Fruit fly (Drosophila melanogaster): ENCODE data around the gene CG15721.
A peak's percentile ranks its signal among the peaks of the same experiment; 100 is the strongest.

Gene CG15721

DNA sequence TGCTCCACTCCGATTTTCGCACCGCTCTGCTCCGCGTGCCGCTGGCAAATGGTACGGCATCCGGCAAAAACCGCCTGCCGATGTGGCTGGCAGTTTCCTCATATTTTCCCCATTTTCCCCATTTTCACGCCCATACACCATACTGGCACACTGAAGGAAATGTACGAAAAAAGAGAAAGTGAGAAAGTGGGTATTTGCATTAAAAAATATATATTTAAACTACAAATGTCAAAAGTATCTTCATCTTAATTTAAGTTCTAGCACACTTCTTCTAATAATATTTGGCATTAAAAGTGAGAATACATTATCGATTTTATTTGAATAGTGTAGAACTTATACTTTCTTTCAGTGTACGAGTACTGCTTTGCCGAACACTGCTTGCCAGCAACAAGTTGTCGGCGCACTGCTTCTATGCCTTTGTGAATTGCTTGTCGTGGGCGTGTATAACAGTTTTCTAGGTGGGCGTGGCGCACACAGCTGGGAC lies 13.1 kb upstream of the CG15721 start, which contains the start of gene hec (continued):
- TF ChIP-seq Dp (GFP tag; optimal IDR thresholded peaks at IDR 0.05) (no peak), Bdp1 (GFP tag; optimal IDR thresholded peaks at IDR 0.05) (no peak), Ssrp (tag; optimal IDR thresholded peaks at IDR 0.05) (no peak), grau (tag; optimal IDR thresholded peaks at IDR 0.05) (peak; percentile 41), CG18011 (GFP tag; optimal IDR thresholded peaks at IDR 0.05) (no peak), z (GFP tag; IDR thresholded peaks at IDR 0.05) (no peak), CG9727 (GFP tag; optimal IDR thresholded peaks at IDR 0.05) (peak; percentile 12), CG4617 (GFP tag; optimal IDR thresholded peaks at IDR 0.05; ENCODE audit: borderline replicate concordance) (no peak), BEAF-32 (GFP tag; optimal IDR thresholded peaks at IDR 0.05) (no peak), CG9876 (GFP tag; optimal IDR thresholded peaks at IDR 0.05) (no peak), CG3838 (GFP tag; optimal IDR thresholded peaks at IDR 0.05) (no peak), CG43689 (GFP tag; IDR thresholded peaks at IDR 0.05) (no peak), CG17829 (tag; optimal IDR thresholded peaks at IDR 0.05) (no peak), Doc2 (GFP tag; IDR thresholded peaks at IDR 0.05) (no peak), Eip74EF (GFP tag; optimal IDR thresholded peaks at IDR 0.05) (no peak), odd (GFP tag; optimal IDR thresholded peaks at IDR 0.05) (no peak), tap (tag; optimal IDR thresholded peaks at IDR 0.05) (no peak), Taf1 (GFP tag; IDR thresholded peaks at IDR 0.05) (no peak), Fer1 (GFP tag; optimal IDR thresholded peaks at IDR 0.05) (peak; percentile 50), CG12236 (GFP tag; optimal IDR thresholded peaks at IDR 0.05) (no peak), CG13296 (GFP tag; optimal IDR thresholded peaks at IDR 0.05) (peak; percentile 12), D19B (GFP tag; optimal IDR thresholded peaks at IDR 0.05) (no peak), vnd (GFP tag; IDR thresholded peaks at IDR 0.05; ENCODE audit: partially characterized antibody) (no peak), CG8478 (optimal IDR thresholded peaks at IDR 0.05) (no peak), CHES-1-like (GFP tag; optimal IDR thresholded peaks at IDR 0.05) (no peak), CG15073 (GFP tag; optimal IDR thresholded peaks at IDR 0.05) (no peak), CG8765 (GFP tag; IDR thresholded peaks at IDR 0.05) (no peak), CG31365 (tag; optimal IDR thresholded peaks at IDR 0.05) (peak; percentile 90), Bgb (GFP tag; IDR thresholded peaks at IDR 0.05; ENCODE audit: partially characterized antibody) (no peak), CG9932 (GFP tag; IDR thresholded peaks at IDR 0.05) (0 out of 2 replicates have a peak, but pooled peaks have one; percentile 25), Dref (GFP tag; IDR thresholded peaks at IDR 0.05) (no peak), CG2120 (GFP tag; optimal IDR thresholded peaks at IDR 0.05) (peak; percentile 58), CG2678 (tag; optimal IDR thresholded peaks at IDR 0.05) (peak; percentile 55), cas (GFP tag; IDR thresholded peaks at IDR 0.05) (no peak), D19A (tag; optimal IDR thresholded peaks at IDR 0.05) (no peak), vvl (GFP tag; IDR thresholded peaks at IDR 0.05) (no peak), Meics (GFP tag; optimal IDR thresholded peaks at IDR 0.05) (peak; percentile 36), zfh1 (GFP tag; IDR thresholded peaks at IDR 0.05) (no peak), repo (GFP tag; optimal IDR thresholded peaks at IDR 0.05) (no peak), tll (GFP tag; optimal IDR thresholded peaks at IDR 0.05) (no peak), Hey (tag; optimal IDR thresholded peaks at IDR 0.05) (no peak), CG4854 (GFP tag; optimal IDR thresholded peaks at IDR 0.05) (no peak), CG11504 (tag; optimal IDR thresholded peaks at IDR 0.05) (peak; percentile 56), B-H1 (GFP tag; IDR thresholded peaks at IDR 0.05) (no peak), Dll (GFP tag; IDR thresholded peaks at IDR 0.05; ENCODE audit: partially characterized antibody) (no peak), CG12299 (tag; optimal IDR thresholded peaks at IDR 0.05) (no peak), en (GFP tag; optimal IDR thresholded peaks at IDR 0.05) (no peak), nom (GFP tag; optimal IDR thresholded peaks at IDR 0.05) (no peak), CG34224 (GFP tag; IDR thresholded peaks at IDR 0.05; ENCODE audit: partially characterized antibody) (no peak), Abd-B (GFP tag; optimal IDR thresholded peaks at IDR 0.05) (peak; percentile 4), phol (tag; optimal IDR thresholded peaks at IDR 0.05) (no peak)
